Fruit fly (Drosophila melanogaster) whole organism, embryonic: ENCODE measurements around the gene Nelf-E.

Experiments
- Antp ChIP-seq: fragments of 200-800 bp; sonication (Bioruptor generic); optimal IDR thresholded peaks from 3 replicates; lab custom pipeline; 2016; ENCODE audit warnings: missing biosample characterization, missing genetic modification characterization
- BEAF-32 ChIP-seq: fragments of 200-800 bp; sonication (Bioruptor generic); optimal IDR thresholded peaks from 3 replicates; lab custom pipeline; 2017; ENCODE audit warnings: missing biosample characterization, missing genetic modification characterization, mild to moderate bottlenecking, moderate library complexity, missing genetic modification reagents
- BtbVII ChIP-seq: fragments of 200-800 bp; sonication (Bioruptor generic); optimal IDR thresholded peaks from 3 replicates; lab custom pipeline; 2017; ENCODE audit warnings: missing biosample characterization, mild to moderate bottlenecking, missing genetic modification characterization
- CG10267 ChIP-seq: fragments of 200-800 bp; sonication (Bioruptor generic); optimal IDR thresholded peaks from 2 replicates; lab custom pipeline; 2018; ENCODE audit warnings: missing biosample characterization, mild to moderate bottlenecking, missing genetic modification characterization, moderate library complexity
- CG12155 ChIP-seq: fragments of 200-800 bp; sonication (Bioruptor generic); optimal IDR thresholded peaks from 3 replicates; lab custom pipeline; 2016; ENCODE audit warnings: missing biosample characterization, missing genetic modification characterization
- CG12391 ChIP-seq: fragments of 200-800 bp; sonication (Bioruptor generic); optimal IDR thresholded peaks from 3 replicates; lab custom pipeline; 2018; ENCODE audit warnings: missing biosample characterization, mild to moderate bottlenecking, missing genetic modification characterization, moderate library complexity
- CG13287 ChIP-seq: fragments of 200-800 bp; sonication (Bioruptor generic); IDR thresholded peaks from 2 replicates; pipeline ENCODE4 v1.3.6; 2022; ENCODE audit warnings: missing biosample characterization, missing genetic modification characterization; ENCODE audit not compliant: partially characterized antibody
- CG14710 ChIP-seq: fragments of 200-800 bp; sonication (Bioruptor generic); optimal IDR thresholded peaks from 3 replicates; lab custom pipeline; 2019; ENCODE audit warnings: missing biosample characterization, mild to moderate bottlenecking, missing genetic modification characterization, moderate library complexity
- CG15514 ChIP-seq: fragments of 200-800 bp; sonication (Bioruptor generic); optimal IDR thresholded peaks from 3 replicates; lab custom pipeline; 2017; ENCODE audit warnings: missing biosample characterization, missing genetic modification characterization, mild to moderate bottlenecking, moderate library complexity, missing genetic modification reagents
- CG15601 ChIP-seq: fragments of 200-800 bp; sonication (Bioruptor generic); optimal IDR thresholded peaks from 3 replicates; lab custom pipeline; 2019; ENCODE audit warnings: missing biosample characterization, mild to moderate bottlenecking, missing genetic modification characterization, moderate library complexity
- CG17912 ChIP-seq: fragments of 200-800 bp; sonication (Bioruptor generic); optimal IDR thresholded peaks from 2 replicates; lab custom pipeline; 2018; ENCODE audit warnings: missing biosample characterization, mild to moderate bottlenecking, missing genetic modification characterization
- CG2712 ChIP-seq: fragments of 200-800 bp; optimal IDR thresholded peaks from 3 replicates; lab custom pipeline; 2019; ENCODE audit warnings: missing biosample characterization, mild to moderate bottlenecking, missing genetic modification characterization, moderate library complexity
- CG3065 ChIP-seq: fragments of 200-800 bp; sonication (Bioruptor generic); optimal IDR thresholded peaks from 2 replicates; lab custom pipeline; 2016; ENCODE audit warnings: missing biosample characterization, missing genetic modification characterization
- CG7372 ChIP-seq: fragments of 200-800 bp; sonication (Bioruptor generic); IDR thresholded peaks from 2 replicates; pipeline ENCODE4 v1.3.6; 2022; ENCODE audit warnings: missing biosample characterization, missing genetic modification characterization
- CG8290 ChIP-seq, 3 experiments: fragments of 200-800 bp; sonication (Bioruptor generic); optimal IDR thresholded peaks; 2 replicates each; lab custom pipeline; 2016 to 2019; ENCODE audit warnings: missing biosample characterization in 3 of 3, missing genetic modification characterization in 3 of 3, mild to moderate bottlenecking in 2 of 3, moderate library complexity in 1 of 3
- CG8388 ChIP-seq: fragments of 200-800 bp; sonication (Bioruptor generic); optimal IDR thresholded peaks from 2 replicates; lab custom pipeline; 2019; ENCODE audit warnings: missing biosample characterization, mild to moderate bottlenecking, missing genetic modification characterization, moderate library complexity
- CG9437 ChIP-seq: fragments of 200-800 bp; sonication (Bioruptor generic); optimal IDR thresholded peaks from 2 replicates; lab custom pipeline; 2018; ENCODE audit warnings: missing biosample characterization, mild to moderate bottlenecking, missing genetic modification characterization
- CG9797 ChIP-seq: fragments of 200-800 bp; sonication (Bioruptor generic); optimal IDR thresholded peaks from 3 replicates; lab custom pipeline; 2018; ENCODE audit warnings: missing biosample characterization, mild to moderate bottlenecking, missing genetic modification characterization
- Camta ChIP-seq: fragments of 200-800 bp; sonication (Bioruptor generic); optimal IDR thresholded peaks from 2 replicates; lab custom pipeline; 2016; ENCODE audit warnings: missing biosample characterization, missing genetic modification characterization
- Doc3 ChIP-seq: fragments of 200-800 bp; sonication (Bioruptor generic); IDR thresholded peaks from 3 replicates; pipeline ENCODE4 v1.3.6; 2022; ENCODE audit warnings: missing biosample characterization, missing genetic modification characterization; ENCODE audit not compliant: partially characterized antibody
- Fer1 ChIP-seq: fragments of 200-800 bp; sonication (Bioruptor generic); optimal IDR thresholded peaks from 2 replicates; lab custom pipeline; 2017; ENCODE audit warnings: missing biosample characterization, mild to moderate bottlenecking, missing genetic modification characterization
- MBD-R2 ChIP-seq: fragments of 200-800 bp; sonication (Bioruptor generic); IDR thresholded peaks from 2 replicates; pipeline ENCODE4 v1.3.6; 2022; ENCODE audit warnings: missing biosample characterization, missing genetic modification characterization
- MESR4 ChIP-seq: fragments of 200-800 bp; sonication (Bioruptor generic); optimal IDR thresholded peaks from 2 replicates; lab custom pipeline; 2018; ENCODE audit warnings: missing biosample characterization, mild to moderate bottlenecking, missing genetic modification characterization, moderate library complexity
- Med ChIP-seq: fragments of 200-800 bp; sonication (Bioruptor generic); peaks from one replicate; lab custom pipeline; 2016; ENCODE audit warnings: missing biosample characterization, missing genetic modification characterization, mild to moderate bottlenecking, inconsistent platforms, moderate library complexity
- NfI ChIP-seq: fragments of 200-800 bp; sonication (Bioruptor generic); optimal IDR thresholded peaks from 3 replicates; lab custom pipeline; 2018; ENCODE audit warnings: missing biosample characterization, mild to moderate bottlenecking, missing genetic modification characterization, moderate library complexity
- Pdp1 ChIP-seq, 2 experiments: fragments of 200-800 bp; sonication (Bioruptor generic); optimal IDR thresholded peaks; 3 replicates each; lab custom pipeline; 2016; ENCODE audit warnings: missing biosample characterization in 2 of 2, missing genetic modification characterization in 2 of 2, mild to moderate bottlenecking in 1 of 2, moderate library complexity in 1 of 2
- Sry-β ChIP-seq: fragments of 200-800 bp; sonication (Bioruptor generic); optimal IDR thresholded peaks from 2 replicates; lab custom pipeline; 2018; ENCODE audit warnings: missing biosample characterization, mild to moderate bottlenecking, missing genetic modification characterization, moderate library complexity
- Sry-δ ChIP-seq: fragments of 200-800 bp; sonication (Bioruptor generic); optimal IDR thresholded peaks from 2 replicates; lab custom pipeline; 2016; ENCODE audit warnings: missing biosample characterization, missing genetic modification characterization
- Xbp1 ChIP-seq: fragments of 200-800 bp; sonication (Bioruptor generic); optimal IDR thresholded peaks from 3 replicates; lab custom pipeline; 2016; ENCODE audit warnings: missing biosample characterization, mild to moderate bottlenecking, missing genetic modification characterization
- YL-1 ChIP-seq: fragments of 200-800 bp; sonication (Bioruptor generic); optimal IDR thresholded peaks from 3 replicates; lab custom pipeline; 2017; ENCODE audit warnings: missing biosample characterization, mild to moderate bottlenecking, missing genetic modification characterization
- az2 ChIP-seq: fragments of 200-800 bp; sonication (Bioruptor generic); optimal IDR thresholded peaks from 3 replicates; lab custom pipeline; 2016; ENCODE audit warnings: missing biosample characterization, missing genetic modification characterization
- bsh ChIP-seq, 2 experiments: fragments of 200-800 bp; sonication (Bioruptor generic); optimal IDR thresholded peaks; 2 replicates each; lab custom pipeline; 2017 to 2018; ENCODE audit warnings: mild to moderate bottlenecking in 2 of 2, missing biosample characterization in 2 of 2, missing genetic modification characterization in 2 of 2, moderate library complexity in 1 of 2
- caup ChIP-seq: fragments of 200-800 bp; sonication (Bioruptor generic); optimal IDR thresholded peaks from 3 replicates; lab custom pipeline; 2017; ENCODE audit warnings: missing biosample characterization, mild to moderate bottlenecking, missing genetic modification characterization, moderate library complexity; ENCODE audit not compliant: severe bottlenecking
- chif ChIP-seq, 2 experiments: fragments of 200-800 bp; sonication (Bioruptor generic); optimal IDR thresholded peaks; 3 replicates each; lab custom pipeline; 2016; ENCODE audit warnings: missing biosample characterization in 2 of 2, missing genetic modification characterization in 2 of 2
- dpn ChIP-seq, 2 experiments: fragments of 200-800 bp; sonication (Bioruptor generic); optimal IDR thresholded peaks; 3 replicates each; lab custom pipeline; 2016; ENCODE audit warnings: missing biosample characterization in 2 of 2, missing genetic modification characterization in 2 of 2
- en ChIP-seq: fragments of 200-800 bp; sonication (Bioruptor generic); optimal IDR thresholded peaks from 2 replicates; lab custom pipeline; 2016; ENCODE audit warnings: missing biosample characterization, missing genetic modification characterization
- ewg ChIP-seq: fragments of 200-800 bp; sonication (Bioruptor generic); optimal IDR thresholded peaks from 3 replicates; lab custom pipeline; 2017; ENCODE audit warnings: mild to moderate bottlenecking, missing biosample characterization, missing genetic modification reagents, missing genetic modification characterization
- eyg ChIP-seq: fragments of 200-800 bp; sonication (Bioruptor generic); optimal IDR thresholded peaks from 3 replicates; lab custom pipeline; 2016; ENCODE audit warnings: missing biosample characterization, missing genetic modification characterization
- gfzf ChIP-seq: fragments of 200-800 bp; sonication (Bioruptor generic); optimal IDR thresholded peaks from 2 replicates; lab custom pipeline; 2016; ENCODE audit warnings: missing biosample characterization, mild to moderate bottlenecking, missing genetic modification characterization, moderate library complexity
- lilli ChIP-seq: fragments of 200-800 bp; sonication (Bioruptor generic); optimal IDR thresholded peaks from 3 replicates; lab custom pipeline; 2016; ENCODE audit warnings: missing biosample characterization, missing genetic modification characterization
- nmo ChIP-seq: fragments of 200-800 bp; sonication (Bioruptor generic); optimal IDR thresholded peaks from 2 replicates; lab custom pipeline; 2018; ENCODE audit warnings: missing biosample characterization, mild to moderate bottlenecking, missing genetic modification characterization, moderate library complexity
- onecut ChIP-seq: fragments of 200-800 bp; sonication (Bioruptor generic); IDR thresholded peaks from 2 replicates; pipeline ENCODE4 v1.3.6; 2022; ENCODE audit warnings: missing biosample characterization, missing genetic modification characterization
- pzg ChIP-seq: fragments of 200-800 bp; sonication (Bioruptor generic); optimal IDR thresholded peaks from 3 replicates; lab custom pipeline; 2018; ENCODE audit warnings: missing biosample characterization, mild to moderate bottlenecking, missing genetic modification characterization, moderate library complexity
- sr ChIP-seq: fragments of 200-800 bp; sonication (Bioruptor generic); IDR thresholded peaks from 3 replicates; pipeline ENCODE4 v1.3.6; 2022; ENCODE audit warnings: missing biosample characterization, missing genetic modification characterization
- tin ChIP-seq: fragments of 200-800 bp; sonication (Bioruptor generic); optimal IDR thresholded peaks from 3 replicates; lab custom pipeline; 2016; ENCODE audit warnings: missing biosample characterization, missing genetic modification characterization
- unpg ChIP-seq: fragments of 200-800 bp; sonication (Bioruptor generic); optimal IDR thresholded peaks from 3 replicates; lab custom pipeline; 2018; ENCODE audit warnings: missing biosample characterization, mild to moderate bottlenecking, missing genetic modification characterization, moderate library complexity

Gene Nelf-E

dm6 chr3L:8575844-8576842, 24.5 kb downstream of the Nelf-E start, which contains the start of the genes CG6638 and CG43078 (continued):
- TF ChIP-seq sr (peak; percentile 57; the same call in 2 of the 3 replicates), gfzf (GFP tag; lab: Kevin White, UChicago) (peak; percentile 39), CG15514 (GFP tag; lab: Kevin White, UChicago) (no peak), en (GFP tag; lab: Kevin White, UChicago) (no peak), CG17912 (no peak), CG12155 (GFP tag; lab: Kevin White, UChicago) (peak; percentile 99), tin (GFP tag; lab: Kevin White, UChicago) (peak; percentile 4), lilli (GFP tag; lab: Kevin White, UChicago) (peak; percentile 38), YL-1 (GFP tag; lab: Kevin White, UChicago) (no peak), caup (GFP tag; lab: Kevin White, UChicago) (peak; percentile 31), Med (GFP tag; lab: Kevin White, UChicago) (peak; percentile 73), eyg (GFP tag; lab: Kevin White, UChicago) (no peak), CG2712 (tag; lab: Kevin White, UChicago) (peak; percentile 6), CG8290 (GFP tag; optimal IDR thresholded peaks at IDR 0.05; lab: Kevin White, UChicago) (peak; percentile 48), CG8290 (tag; optimal IDR thresholded peaks at IDR 0.05; lab: Kevin White, UChicago) (no peak), az2 (peak; percentile 7), CG14710 (tag; lab: Kevin White, UChicago) (peak; percentile 33), bsh (GFP tag; optimal IDR thresholded peaks at IDR 0.05; lab: Kevin White, UChicago) (no peak), CG13287 (0 out of 2 replicates have a peak, but pooled peaks have one; percentile 9), CG15601 (tag; lab: Kevin White, UChicago) (peak; percentile 28), CG8388 (GFP tag; lab: Kevin White, UChicago) (peak; percentile 89), Antp (no peak), CG10267 (tag; lab: Kevin White, UChicago) (peak; percentile 87), MESR4 (peak; percentile 67), BtbVII (GFP tag; lab: Kevin White, UChicago) (no peak), pzg (GFP tag; lab: Kevin White, UChicago) (peak; percentile 23), Sry-β (GFP tag; lab: Kevin White, UChicago) (no peak), CG9797 (peak; percentile 7), unpg (GFP tag; lab: Kevin White, UChicago) (no peak), onecut (peak; percentile 78), Xbp1 (peak; percentile 23), BEAF-32 (GFP tag; lab: Kevin White, UChicago) (peak; percentile 22), Sry-δ (peak; percentile 27), CG12391 (peak; percentile 48), Fer1 (GFP tag; lab: Kevin White, UChicago) (no peak), NfI (GFP tag; lab: Kevin White, UChicago) (no peak), CG3065 (GFP tag; lab: Kevin White, UChicago) (peak; percentile 15), Camta (GFP tag; lab: Kevin White, UChicago) (peak; percentile 6), dpn (GFP tag; optimal IDR thresholded peaks at IDR 0.05; lab: Kevin White, UChicago) (peak in 1 of 2 experiments; percentile 12), CG9437 (peak; percentile 0), Pdp1 (GFP tag; optimal IDR thresholded peaks at IDR 0.05; lab: Kevin White, UChicago) (peak in 1 of 2 experiments; percentile 92), MBD-R2 (GFP tag; lab: Robert Waterston, UW) (peak; percentile 69), chif (GFP tag; optimal IDR thresholded peaks at IDR 0.05; lab: Kevin White, UChicago) (no peak), nmo (GFP tag; lab: Kevin White, UChicago) (peak; percentile 27), Doc3 (GFP tag; lab: Robert Waterston, UW) (no peak), CG7372 (no peak), ewg (GFP tag; lab: Kevin White, UChicago) (peak; percentile 97)
